Fruit fly (Drosophila melanogaster): Measurements from ENCODE around the gene CG4036.

CG4036 gene

dm6 chr2L:9774980-9775628 is 15.6 kb upstream of the CG4036 start, which contains the start of the genes ppk11 and ppk16 (continued):
- TF ChIP-seq CG12659 (GFP tag; optimal IDR thresholded peaks at IDR 0.05) (peak; percentile 1), CG18599 (GFP tag; optimal IDR thresholded peaks at IDR 0.05) (peak; percentile 49), dpn (GFP tag; optimal IDR thresholded peaks at IDR 0.05) (peak in 1 of 2 experiments; percentile 38), ind (GFP tag; optimal IDR thresholded peaks at IDR 0.05) (no peak), CG18262 (tag; optimal IDR thresholded peaks at IDR 0.05) (no peak), CG1529 (GFP tag; optimal IDR thresholded peaks at IDR 0.05) (no peak), danr (GFP tag; IDR thresholded peaks at IDR 0.05) (no peak), dati (GFP tag; IDR thresholded peaks at IDR 0.05) (no peak), CG34376 (GFP tag; optimal IDR thresholded peaks at IDR 0.05) (no peak), CG4328 (GFP tag; optimal IDR thresholded peaks at IDR 0.05) (no peak), pho (GFP tag; optimal IDR thresholded peaks at IDR 0.05) (peak; percentile 32), Trl (optimal IDR thresholded peaks at IDR 0.05) (no peak), Trl (GFP tag; optimal IDR thresholded peaks at IDR 0.05) (peak; percentile 12), CG2202 (tag; optimal IDR thresholded peaks at IDR 0.05) (peak; percentile 12), sens (GFP tag) (peak; percentile 86), CG9727 (GFP tag; optimal IDR thresholded peaks at IDR 0.05) (peak; percentile 49), Ada2b (GFP tag; IDR thresholded peaks at IDR 0.05) (no peak), CG14667 (GFP tag; IDR thresholded peaks at IDR 0.05) (no peak), sug (tag; optimal IDR thresholded peaks at IDR 0.05) (no peak), Six4 (GFP tag; optimal IDR thresholded peaks at IDR 0.05) (no peak), Camta (GFP tag; optimal IDR thresholded peaks at IDR 0.05) (peak; percentile 23), unpg (GFP tag; optimal IDR thresholded peaks at IDR 0.05) (peak; percentile 31), NC2β (GFP tag; optimal IDR thresholded peaks at IDR 0.05) (peak; percentile 13), hkb (optimal IDR thresholded peaks at IDR 0.05) (no peak), hkb (GFP tag; IDR thresholded peaks at IDR 0.05) (0 out of 2 replicates have a peak, but pooled peaks have one; percentile 19), CG4424 (GFP tag; optimal IDR thresholded peaks at IDR 0.05) (peak; percentile 39), tio (GFP tag; optimal IDR thresholded peaks at IDR 0.05) (peak; percentile 30), CG12071 (GFP tag; optimal IDR thresholded peaks at IDR 0.05) (peak; percentile 31), chif (GFP tag; optimal IDR thresholded peaks at IDR 0.05) (peak; percentile 3 to 19), CG3726 (GFP tag; IDR thresholded peaks at IDR 0.05) (no peak), bab2 (GFP tag; optimal IDR thresholded peaks at IDR 0.05) (peak; percentile 63), Vsx1 (GFP tag; optimal IDR thresholded peaks at IDR 0.05) (peak; percentile 69), CG33213 (GFP tag; optimal IDR thresholded peaks at IDR 0.05) (peak; percentile 21), CG1792 (GFP tag; optimal IDR thresholded peaks at IDR 0.05) (peak; percentile 37), Hr39 (optimal IDR thresholded peaks at IDR 0.05) (no peak), fd3F (GFP tag; optimal IDR thresholded peaks at IDR 0.05) (peak; percentile 7), pb (GFP tag; optimal IDR thresholded peaks at IDR 0.05) (no peak), Stat92E (GFP tag; optimal IDR thresholded peaks at IDR 0.05) (no peak), bcd (GFP tag; optimal IDR thresholded peaks at IDR 0.05) (peak; percentile 10), CG4617 (GFP tag; optimal IDR thresholded peaks at IDR 0.05; ENCODE audit: borderline replicate concordance) (no peak), CG10654 (GFP tag; optimal IDR thresholded peaks at IDR 0.05) (peak; percentile 12), Asciz (GFP tag; optimal IDR thresholded peaks at IDR 0.05) (peak; percentile 55), ara (GFP tag; IDR thresholded peaks at IDR 0.05) (0 out of 2 replicates have a peak, but pooled peaks have one; percentile 39), CG14014 (GFP tag; IDR thresholded peaks at IDR 0.05) (peak; percentile 22; the same call in 1 of the 2 replicates), CG4707 (GFP tag; optimal IDR thresholded peaks at IDR 0.05) (no peak), Eip74EF (GFP tag; optimal IDR thresholded peaks at IDR 0.05) (peak in 1 of 2 experiments; percentile 42), bsh (GFP tag; optimal IDR thresholded peaks at IDR 0.05) (peak in 1 of 2 experiments; percentile 52), inv (GFP tag; IDR thresholded peaks at IDR 0.05; ENCODE audit: partially characterized antibody) (no peak), tin (GFP tag; optimal IDR thresholded peaks at IDR 0.05) (no peak), luna (GFP tag; optimal IDR thresholded peaks at IDR 0.05) (no peak)

All from whole organism, embryonic.